Worm (Caenorhabditis elegans) whole organism, L3 larva: Measurements from ENCODE around the gene pho-6.
A peak's percentile ranks its signal among the peaks of the same experiment; 100 is the strongest.

Experiments
- R02D3.7 ChIP-seq: fragments of 150-350 bp; optimal IDR thresholded peaks from 2 replicates; lab custom pipeline; 2014; ENCODE audit warnings: missing biosample characterization, missing genetic modification characterization
- ceh-28 ChIP-seq: fragments of 150-350 bp; optimal IDR thresholded peaks from 2 replicates; lab custom pipeline; 2014; ENCODE audit warnings: missing biosample characterization, missing genetic modification reagents, missing genetic modification characterization
- daf-12 ChIP-seq: fragments of 150-350 bp; optimal IDR thresholded peaks from 2 replicates; lab custom pipeline; 2014; ENCODE audit warnings: missing biosample characterization, missing genetic modification reagents, missing genetic modification characterization
- fos-1 ChIP-seq: fragments of 150-350 bp; optimal IDR thresholded peaks from 2 replicates; lab custom pipeline; 2014; ENCODE audit warnings: missing biosample characterization, missing genetic modification characterization
- nhr-12 ChIP-seq: fragments of 150-350 bp; optimal IDR thresholded peaks from 2 replicates; lab custom pipeline; 2014; ENCODE audit warnings: missing biosample characterization, missing genetic modification characterization
- nhr-76 ChIP-seq: fragments of 150-350 bp; sonication (generic microtip); optimal IDR thresholded peaks from 5 replicates; lab custom pipeline; 2014; ENCODE audit warnings: missing biosample characterization, missing genetic modification characterization
- nhr-77 ChIP-seq: fragments of 150-350 bp; optimal IDR thresholded peaks from 2 replicates; lab custom pipeline; 2014; ENCODE audit warnings: missing biosample characterization, missing genetic modification characterization
- snpc-4 ChIP-seq: fragments of 150-350 bp; optimal IDR thresholded peaks from 2 replicates; lab custom pipeline; 2014; ENCODE audit warnings: missing biosample characterization, missing genetic modification characterization
- tbx-2 ChIP-seq: sonication (generic microtip); optimal IDR thresholded peaks from 2 replicates; lab custom pipeline; 2016; ENCODE audit warnings: mild to moderate bottlenecking, missing genetic modification characterization, missing compliant biosample characterization
- unc-62 ChIP-seq: fragments of 150-350 bp; sonication (generic microtip); optimal IDR thresholded peaks from 4 replicates; lab custom pipeline; 2014; ENCODE audit warnings: missing biosample characterization, missing genetic modification reagents, missing genetic modification characterization
- ztf-11 ChIP-seq: fragments of 150-350 bp; optimal IDR thresholded peaks from 2 replicates; lab custom pipeline; 2014; ENCODE audit warnings: missing biosample characterization, missing genetic modification characterization
- ztf-4 ChIP-seq: fragments of 150-350 bp; optimal IDR thresholded peaks from 2 replicates; lab custom pipeline; 2014; ENCODE audit warnings: missing biosample characterization, missing genetic modification characterization

- TF ChIP-seq nhr-12 (no peak), ztf-11 (tag; lab: Kevin White, UChicago) (no peak), fos-1 (no peak), ztf-4 (tag; lab: Kevin White, UChicago) (no peak), R02D3.7 (tag; lab: Kevin White, UChicago) (no peak), tbx-2 (tag; lab: Kevin White, UChicago) (no peak), daf-12 (tag; lab: Kevin White, UChicago) (no peak), nhr-76 (tag; lab: Kevin White, UChicago) (no peak), nhr-77 (no peak), ceh-28 (peak; percentile 46), unc-62 (GFP tag; lab: Kevin White, UChicago) (no peak), snpc-4 (no peak)
These were observed 15.3 kb upstream of the pho-6 start for ce11 chrV:8409594-8409993.
